Fruit fly (Drosophila melanogaster): ENCODE data around the gene shep.

dm6 chr3L:5154917-5155613 lies 122.7 kb downstream of the shep start:
- TF ChIP-seq Hand (GFP tag; optimal IDR thresholded peaks at IDR 0.05) (peak; percentile 84), Adf1 (GFP tag; IDR thresholded peaks at IDR 0.05) (peak; percentile 46), CG8478 (optimal IDR thresholded peaks at IDR 0.05) (no peak), CG15479 (GFP tag; optimal IDR thresholded peaks at IDR 0.05) (no peak), usp (GFP tag; optimal IDR thresholded peaks at IDR 0.05) (no peak), pum (GFP tag; optimal IDR thresholded peaks at IDR 0.05) (peak; percentile 67), HmgD (GFP tag; optimal IDR thresholded peaks at IDR 0.05) (no peak), exex (tag; optimal IDR thresholded peaks at IDR 0.05) (peak; percentile 52), Sry-β (GFP tag; optimal IDR thresholded peaks at IDR 0.05) (no peak), CG11085 (GFP tag; IDR thresholded peaks at IDR 0.05) (peak; percentile 69; the same call in 1 of the 2 replicates), CG12104 (GFP tag; optimal IDR thresholded peaks at IDR 0.05) (peak; percentile 43), CG10274 (GFP tag; optimal IDR thresholded peaks at IDR 0.05) (no peak), fd102C (GFP tag; optimal IDR thresholded peaks at IDR 0.05) (no peak), CG9727 (GFP tag; optimal IDR thresholded peaks at IDR 0.05) (peak; percentile 70)

Measured in whole organism, embryonic.